Worm (Caenorhabditis elegans): Measurements from ENCODE around the gene nlp-80.

nlp-80 gene

DNA sequence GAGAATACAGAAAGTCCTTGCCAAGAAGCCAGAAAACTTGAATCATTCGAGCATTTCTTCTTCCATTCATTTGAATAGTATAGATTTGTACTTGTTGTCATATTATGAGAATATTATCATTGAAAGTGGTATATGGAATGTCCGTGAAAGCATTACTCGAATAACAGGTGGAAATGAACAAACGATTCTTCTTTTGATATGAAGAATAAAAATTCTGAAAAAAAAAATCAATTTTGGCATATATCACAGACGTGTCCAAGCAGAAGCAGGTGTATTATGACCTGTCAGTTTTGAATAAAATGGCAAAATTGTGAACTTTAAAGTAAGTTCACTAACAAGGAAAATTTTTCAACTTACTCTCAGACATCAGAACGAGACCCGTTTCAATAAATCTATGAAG is 8.4 kb downstream of the nlp-80 start, which contains the start of gene srh-75:
TSS of gene srh-75 (minus strand) at position 101 of the 400 bp plus-strand sequence.
- TF ChIP-seq sem-4 (tag; optimal IDR thresholded peaks at IDR 0.05) (no peak), lin-39 (tag; optimal IDR thresholded peaks at IDR 0.05) (no peak), nhr-23 (tag; optimal IDR thresholded peaks at IDR 0.05) (no peak), R02D3.7 (tag; optimal IDR thresholded peaks at IDR 0.05) (no peak), skn-1 (tag; optimal IDR thresholded peaks at IDR 0.05) (no peak), F13H6.1 (tag; optimal IDR thresholded peaks at IDR 0.05) (no peak), elt-3 (tag; optimal IDR thresholded peaks at IDR 0.05) (no peak), Y55F3AM.14 (GFP tag; optimal IDR thresholded peaks at IDR 0.05) (no peak), ztf-11 (tag; optimal IDR thresholded peaks at IDR 0.05) (no peak), C34F6.9 (tag; optimal IDR thresholded peaks at IDR 0.05) (no peak)

ce11 chrV:11056484-11056883 is 8.9 kb downstream of the nlp-80 start:
- TF ChIP-seq dmd-4 (tag; optimal IDR thresholded peaks at IDR 0.05) (no peak), lin-39 (tag; optimal IDR thresholded peaks at IDR 0.05) (no peak), C34F6.9 (tag; optimal IDR thresholded peaks at IDR 0.05) (no peak), aly-2 (tag; optimal IDR thresholded peaks at IDR 0.05) (no peak), ceh-16 (tag; optimal IDR thresholded peaks at IDR 0.05) (no peak), elt-1 (tag; optimal IDR thresholded peaks at IDR 0.05) (no peak), ZK546.5 (tag; optimal IDR thresholded peaks at IDR 0.05) (no peak), sem-4 (tag; optimal IDR thresholded peaks at IDR 0.05) (no peak), sma-9 (GFP tag; optimal IDR thresholded peaks at IDR 0.05) (no peak), sma-9 (tag; optimal IDR thresholded peaks at IDR 0.05) (no peak), elt-3 (tag; optimal IDR thresholded peaks at IDR 0.05) (no peak), nhr-10 (tag; optimal IDR thresholded peaks at IDR 0.05) (no peak), fos-1 (tag; optimal IDR thresholded peaks at IDR 0.05) (no peak), snpc-4 (tag; optimal IDR thresholded peaks at IDR 0.05) (no peak), alr-1 (tag; optimal IDR thresholded peaks at IDR 0.05) (no peak)

DNA sequence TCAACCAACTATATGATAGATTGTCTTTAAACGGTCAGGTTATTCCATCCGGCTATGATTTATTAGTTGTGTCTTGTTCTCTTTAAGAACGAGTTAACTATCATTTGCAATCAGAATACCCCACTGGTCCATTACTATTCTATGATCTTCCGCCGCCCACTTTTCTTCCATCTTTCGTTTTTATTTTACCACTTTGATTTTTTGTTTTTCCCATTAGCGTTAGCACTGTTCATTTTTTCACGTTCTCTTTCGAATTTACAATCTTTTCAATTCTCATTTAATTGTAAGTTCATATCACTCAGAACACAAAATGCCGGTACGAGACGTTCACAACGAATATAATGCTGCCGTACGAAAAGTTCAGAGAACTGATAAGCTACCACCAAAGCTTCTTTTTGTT is 11.6 kb downstream of the nlp-80 start, which contains the start of gene T04C12.7:
TSS of gene T04C12.7 (plus strand) at position 301 of the 400 bp plus-strand sequence.
- no peak for TF ChIP-seq ztf-11 (tag; optimal IDR thresholded peaks at IDR 0.05)
- no peak for TF ChIP-seq fos-1 (tag; optimal IDR thresholded peaks at IDR 0.05)
- no peak for TF ChIP-seq ceh-82 (tag; optimal IDR thresholded peaks at IDR 0.05)
- TF ChIP-seq unc-55 (GFP tag; optimal IDR thresholded peaks at IDR 0.05) = no peak
- no peak for TF ChIP-seq mab-5 (tag; optimal IDR thresholded peaks at IDR 0.05)
- TF ChIP-seq dmd-4 (tag; optimal IDR thresholded peaks at IDR 0.05) = no peak
- TF ChIP-seq ZK546.5 (tag; optimal IDR thresholded peaks at IDR 0.05) = no peak
- no peak for TF ChIP-seq lin-11 (tag; optimal IDR thresholded peaks at IDR 0.05)
- TF ChIP-seq crh-2 (tag; optimal IDR thresholded peaks at IDR 0.05) = no peak
- TF ChIP-seq ztf-1 (GFP tag; conservative IDR thresholded peaks at IDR 0.05) = no peak
- no peak for TF ChIP-seq elt-1 (tag; optimal IDR thresholded peaks at IDR 0.05)
- TF ChIP-seq F13H6.1 (tag; optimal IDR thresholded peaks at IDR 0.05) = no peak

DNA sequence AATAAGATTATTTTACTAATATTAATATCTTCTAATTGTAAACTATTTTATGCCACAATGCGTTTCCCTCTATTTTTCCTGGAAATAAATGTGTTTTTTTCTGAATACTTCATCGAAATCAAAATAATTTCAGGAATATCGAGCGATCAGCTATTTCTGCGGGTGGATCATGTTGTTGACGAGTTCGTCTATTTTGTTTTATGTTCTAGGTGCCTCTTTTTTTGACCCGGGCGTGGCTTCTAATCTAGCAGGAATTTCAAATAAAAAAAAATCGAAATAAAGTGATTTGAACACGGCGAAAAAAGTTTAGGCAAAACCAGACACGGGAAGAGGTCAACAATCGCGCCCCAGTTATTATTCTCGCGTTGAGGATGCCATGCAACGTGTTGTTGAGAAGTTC is 13.5 kb downstream of the nlp-80 start, which contains the start of gene T04C12.33:
TSS of gene T04C12.33 (plus strand) at position 301 of the 400 bp plus-strand sequence.
- TF ChIP-seq blmp-1 (tag; optimal IDR thresholded peaks at IDR 0.05; ENCODE audit: insufficient read depth) = no peak
- TF ChIP-seq nhr-77 (tag; optimal IDR thresholded peaks at IDR 0.05) = no peak
- no peak for TF ChIP-seq ztf-11 (tag; optimal IDR thresholded peaks at IDR 0.05)
- TF ChIP-seq sem-4 (tag; optimal IDR thresholded peaks at IDR 0.05) = no peak
- TF ChIP-seq unc-55 (GFP tag; optimal IDR thresholded peaks at IDR 0.05) = no peak
- no peak for TF ChIP-seq peb-1 (tag; optimal IDR thresholded peaks at IDR 0.05)
- no peak for TF ChIP-seq nhr-21 (tag; optimal IDR thresholded peaks at IDR 0.05)
- TF ChIP-seq ceh-82 (tag; optimal IDR thresholded peaks at IDR 0.05) = no peak
- no peak for TF ChIP-seq unc-62 (GFP tag; optimal IDR thresholded peaks at IDR 0.05)
- no peak for TF ChIP-seq egl-27 (tag; optimal IDR thresholded peaks at IDR 0.05)
- TF ChIP-seq F13H6.1 (tag; optimal IDR thresholded peaks at IDR 0.05) = no peak
- no peak for TF ChIP-seq crh-2 (tag; optimal IDR thresholded peaks at IDR 0.05)
- TF ChIP-seq ztf-4 (tag; optimal IDR thresholded peaks at IDR 0.05) = no peak
- TF ChIP-seq alr-1 (tag; optimal IDR thresholded peaks at IDR 0.05) = no peak
- no peak for TF ChIP-seq nhr-10 (tag; optimal IDR thresholded peaks at IDR 0.05)
- TF ChIP-seq lin-13 (GFP tag; optimal IDR thresholded peaks at IDR 0.05) = no peak
- TF ChIP-seq sma-3 (GFP tag; optimal IDR thresholded peaks at IDR 0.05) = no peak
- no peak for TF ChIP-seq nhr-6 (tag; optimal IDR thresholded peaks at IDR 0.05)

Measured in whole organism, L2 larva.